Worm (Caenorhabditis elegans) whole organism, L3 larva: ENCODE data around the gene C06B3.1.

Source experiments
- R02D3.7 ChIP-seq: fragments of 150-350 bp; optimal IDR thresholded peaks from 2 replicates; lab custom pipeline; 2014; ENCODE audit warnings: missing biosample characterization, missing genetic modification characterization
- aly-2 ChIP-seq: fragments of 150-350 bp; optimal IDR thresholded peaks from 2 replicates; lab custom pipeline; 2014; ENCODE audit warnings: missing biosample characterization, missing genetic modification characterization
- ama-1 ChIP-seq: fragments of 150-350 bp; optimal IDR thresholded peaks from 2 replicates; lab custom pipeline; 2018
- ceh-16 ChIP-seq: sonication (generic microtip); optimal IDR thresholded peaks from 2 replicates; lab custom pipeline; 2017; ENCODE audit warnings: missing biosample characterization, missing genetic modification characterization
- ceh-28 ChIP-seq: fragments of 150-350 bp; optimal IDR thresholded peaks from 2 replicates; lab custom pipeline; 2014; ENCODE audit warnings: missing biosample characterization, missing genetic modification reagents, missing genetic modification characterization
- ceh-82 ChIP-seq: fragments of 150-350 bp; optimal IDR thresholded peaks from 2 replicates; lab custom pipeline; 2014; ENCODE audit warnings: missing biosample characterization, missing genetic modification characterization
- ceh-9 ChIP-seq: sonication (generic microtip); optimal IDR thresholded peaks from 2 replicates; lab custom pipeline; 2018; ENCODE audit warnings: missing biosample characterization, missing genetic modification characterization
- daf-12 ChIP-seq: fragments of 150-350 bp; optimal IDR thresholded peaks from 2 replicates; lab custom pipeline; 2014; ENCODE audit warnings: missing biosample characterization, missing genetic modification reagents, missing genetic modification characterization
- egl-27 ChIP-seq: sonication (generic microtip); optimal IDR thresholded peaks from 4 replicates; lab custom pipeline; 2017; ENCODE audit warnings: missing biosample characterization, missing genetic modification reagents, missing genetic modification characterization
- egl-5 ChIP-seq: fragments of 150-350 bp; optimal IDR thresholded peaks from 2 replicates; lab custom pipeline; 2017; ENCODE audit warnings: missing biosample characterization, missing genetic modification reagents, missing genetic modification characterization, inconsistent platforms
- elt-1 ChIP-seq: fragments of 150-350 bp; optimal IDR thresholded peaks from 2 replicates; lab custom pipeline; 2014; ENCODE audit warnings: missing biosample characterization, missing genetic modification characterization
- elt-2 ChIP-seq: sonication (generic microtip); optimal IDR thresholded peaks from 2 replicates; lab custom pipeline; 2016; ENCODE audit warnings: missing genetic modification reagents, mild to moderate bottlenecking, missing genetic modification characterization, missing compliant biosample characterization
- elt-3 ChIP-seq, 3 experiments: fragments of 150-350 bp in 1 of 3; sonication (generic microtip) in 2 of 3; optimal IDR thresholded peaks; 2 replicates in 2 of 3; 4 replicates in 1 of 3; lab custom pipeline; 2014 to 2017; ENCODE audit warnings: missing biosample characterization in 3 of 3, missing genetic modification characterization in 3 of 3
- eor-1 ChIP-seq, 2 experiments: fragments of 150-350 bp; optimal IDR thresholded peaks; 2 replicates each; lab custom pipeline; 2014 to 2018; ENCODE audit warnings: missing biosample characterization in 2 of 2, missing genetic modification characterization in 2 of 2
- fkh-10 ChIP-seq: sonication (generic microtip); optimal IDR thresholded peaks from 2 replicates; lab custom pipeline; 2017; ENCODE audit warnings: missing biosample characterization, missing genetic modification reagents, missing genetic modification characterization
- fkh-2 ChIP-seq: fragments of 150-350 bp; optimal IDR thresholded peaks from 2 replicates; lab custom pipeline; 2014; ENCODE audit warnings: missing biosample characterization, missing genetic modification reagents, missing genetic modification characterization
- fos-1 ChIP-seq: fragments of 150-350 bp; optimal IDR thresholded peaks from 2 replicates; lab custom pipeline; 2014; ENCODE audit warnings: missing biosample characterization, missing genetic modification characterization
- hmg-11 ChIP-seq: sonication (generic microtip); optimal IDR thresholded peaks from 2 replicates; lab custom pipeline; 2016; ENCODE audit warnings: missing genetic modification characterization, missing compliant biosample characterization
- jun-1 ChIP-seq: fragments of 150-350 bp; optimal IDR thresholded peaks from 2 replicates; lab custom pipeline; 2014; ENCODE audit warnings: missing biosample characterization, missing genetic modification reagents, missing genetic modification characterization
- lin-15B ChIP-seq: fragments of 150-350 bp; optimal IDR thresholded peaks from 2 replicates; lab custom pipeline; 2014; ENCODE audit warnings: missing biosample characterization, missing genetic modification characterization
- lin-39 ChIP-seq: fragments of 150-350 bp; optimal IDR thresholded peaks from 2 replicates; lab custom pipeline; 2018; ENCODE audit warnings: missing biosample characterization, missing genetic modification reagents, missing genetic modification characterization
- lsy-12 ChIP-seq: sonication (generic microtip); optimal IDR thresholded peaks from 2 replicates; lab custom pipeline; 2016; ENCODE audit warnings: mild to moderate bottlenecking, missing genetic modification characterization, missing compliant biosample characterization
- mdl-1 ChIP-seq: fragments of 150-350 bp; optimal IDR thresholded peaks from 2 replicates; lab custom pipeline; 2014; ENCODE audit warnings: missing biosample characterization, missing genetic modification characterization
- mml-1 ChIP-seq: fragments of 150-350 bp; sonication (generic microtip); optimal IDR thresholded peaks from 3 replicates; lab custom pipeline; 2014; ENCODE audit warnings: missing biosample characterization, missing genetic modification characterization
- nfya-1 ChIP-seq: sonication (generic microtip); optimal IDR thresholded peaks from 2 replicates; lab custom pipeline; 2017; ENCODE audit warnings: missing genetic modification characterization, mild to moderate bottlenecking, missing compliant biosample characterization, antibody characterized with exemption, moderate library complexity; ENCODE audit not compliant: insufficient read depth
- nhr-11 ChIP-seq: fragments of 150-350 bp; optimal IDR thresholded peaks from 2 replicates; lab custom pipeline; 2014; ENCODE audit warnings: missing biosample characterization, missing genetic modification characterization
- nhr-12 ChIP-seq: fragments of 150-350 bp; optimal IDR thresholded peaks from 2 replicates; lab custom pipeline; 2014; ENCODE audit warnings: missing biosample characterization, missing genetic modification characterization
- nhr-23 ChIP-seq: fragments of 150-350 bp; optimal IDR thresholded peaks from 2 replicates; lab custom pipeline; 2014; ENCODE audit warnings: missing biosample characterization, missing genetic modification reagents, missing genetic modification characterization
- nhr-25 ChIP-seq: sonication (generic microtip); optimal IDR thresholded peaks from 2 replicates; lab custom pipeline; 2017; ENCODE audit warnings: missing biosample characterization, missing genetic modification characterization
- nhr-28 ChIP-seq: fragments of 150-350 bp; optimal IDR thresholded peaks from 2 replicates; lab custom pipeline; 2014; ENCODE audit warnings: missing biosample characterization, missing genetic modification characterization
- nhr-43 ChIP-seq: sonication (generic microtip); optimal IDR thresholded peaks from 2 replicates; lab custom pipeline; 2016; ENCODE audit warnings: mild to moderate bottlenecking, missing genetic modification characterization, missing compliant biosample characterization; ENCODE audit not compliant: poor library complexity, severe bottlenecking
- nhr-67 ChIP-seq: fragments of 150-350 bp; optimal IDR thresholded peaks from 2 replicates; lab custom pipeline; 2014; ENCODE audit warnings: missing biosample characterization, missing genetic modification characterization
- nhr-76 ChIP-seq: fragments of 150-350 bp; sonication (generic microtip); optimal IDR thresholded peaks from 5 replicates; lab custom pipeline; 2014; ENCODE audit warnings: missing biosample characterization, missing genetic modification characterization
- nhr-77 ChIP-seq: fragments of 150-350 bp; optimal IDR thresholded peaks from 2 replicates; lab custom pipeline; 2014; ENCODE audit warnings: missing biosample characterization, missing genetic modification characterization
- pha-4 ChIP-seq: fragments of 150-350 bp; optimal IDR thresholded peaks from 2 replicates; lab custom pipeline; 2014; ENCODE audit warnings: missing biosample characterization, missing genetic modification reagents, missing genetic modification characterization
- pqm-1 ChIP-seq: fragments of 150-350 bp; optimal IDR thresholded peaks from 2 replicates; lab custom pipeline; 2017; ENCODE audit warnings: missing biosample characterization, missing genetic modification characterization, inconsistent platforms
- sea-2 ChIP-seq: fragments of 150-350 bp; sonication (generic microtip); optimal IDR thresholded peaks from 4 replicates; lab custom pipeline; 2014; ENCODE audit warnings: missing biosample characterization, missing genetic modification reagents, missing genetic modification characterization
- snpc-4 ChIP-seq: fragments of 150-350 bp; optimal IDR thresholded peaks from 2 replicates; lab custom pipeline; 2014; ENCODE audit warnings: missing biosample characterization, missing genetic modification characterization
- tbx-2 ChIP-seq: sonication (generic microtip); optimal IDR thresholded peaks from 2 replicates; lab custom pipeline; 2016; ENCODE audit warnings: mild to moderate bottlenecking, missing genetic modification characterization, missing compliant biosample characterization
- unc-39 ChIP-seq: sonication (generic microtip); optimal IDR thresholded peaks from 4 replicates; lab custom pipeline; 2017; ENCODE audit warnings: missing biosample characterization, missing genetic modification characterization
- unc-62 ChIP-seq: fragments of 150-350 bp; sonication (generic microtip); optimal IDR thresholded peaks from 4 replicates; lab custom pipeline; 2014; ENCODE audit warnings: missing biosample characterization, missing genetic modification reagents, missing genetic modification characterization
- ztf-11 ChIP-seq: fragments of 150-350 bp; optimal IDR thresholded peaks from 2 replicates; lab custom pipeline; 2014; ENCODE audit warnings: missing biosample characterization, missing genetic modification characterization
- ztf-4 ChIP-seq: fragments of 150-350 bp; optimal IDR thresholded peaks from 2 replicates; lab custom pipeline; 2014; ENCODE audit warnings: missing biosample characterization, missing genetic modification characterization

The C06B3.1 gene

DNA sequence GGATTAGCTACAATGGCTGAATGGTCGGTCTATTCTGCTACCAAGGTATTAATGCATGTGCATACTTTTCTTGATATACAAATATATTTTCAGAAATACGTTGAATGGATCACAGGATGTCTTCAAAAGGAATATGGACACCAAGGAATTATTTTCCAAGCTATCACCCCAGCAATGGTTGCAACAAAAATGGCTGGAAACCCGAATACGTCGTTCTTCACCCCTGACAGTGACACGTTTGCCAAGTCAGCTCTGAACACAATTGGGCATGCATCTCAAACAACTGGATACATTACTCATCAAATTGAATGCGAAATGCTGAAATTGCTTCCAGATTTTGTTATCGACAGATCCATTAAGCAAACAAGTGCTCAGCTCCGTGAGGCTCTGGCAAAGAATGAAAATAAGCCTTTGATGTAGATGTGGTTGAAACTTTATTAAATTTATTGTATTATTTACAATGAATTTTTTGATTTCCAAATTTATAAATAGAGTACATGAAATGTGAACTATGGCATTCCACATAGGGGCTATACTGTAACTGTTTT, 5.0 kb downstream of the C06B3.1 start:
- TF ChIP-seq egl-27 = no peak
- no peak for TF ChIP-seq hmg-11 (tag; lab: Kevin White, UChicago)
- peak; percentile 72 for TF ChIP-seq jun-1 (tag; lab: Kevin White, UChicago)
- no peak for TF ChIP-seq unc-39 (tag; lab: Kevin White, UChicago)
- peak; percentile 3 for TF ChIP-seq pha-4 (tag; lab: Kevin White, UChicago)
- TF ChIP-seq unc-62 = no peak
- TF ChIP-seq nhr-43 (tag; lab: Kevin White, UChicago) = peak; percentile 78
- TF ChIP-seq lsy-12 (tag; lab: Kevin White, UChicago) = peak; percentile 27
- TF ChIP-seq nhr-25 (tag; lab: Kevin White, UChicago) = peak; percentile 0
- no peak for TF ChIP-seq nhr-76
- peak; percentile 98 for TF ChIP-seq ama-1 (lab: Kevin White, UChicago)
- peak; percentile 42 for TF ChIP-seq elt-2 (tag; lab: Kevin White, UChicago)

DNA sequence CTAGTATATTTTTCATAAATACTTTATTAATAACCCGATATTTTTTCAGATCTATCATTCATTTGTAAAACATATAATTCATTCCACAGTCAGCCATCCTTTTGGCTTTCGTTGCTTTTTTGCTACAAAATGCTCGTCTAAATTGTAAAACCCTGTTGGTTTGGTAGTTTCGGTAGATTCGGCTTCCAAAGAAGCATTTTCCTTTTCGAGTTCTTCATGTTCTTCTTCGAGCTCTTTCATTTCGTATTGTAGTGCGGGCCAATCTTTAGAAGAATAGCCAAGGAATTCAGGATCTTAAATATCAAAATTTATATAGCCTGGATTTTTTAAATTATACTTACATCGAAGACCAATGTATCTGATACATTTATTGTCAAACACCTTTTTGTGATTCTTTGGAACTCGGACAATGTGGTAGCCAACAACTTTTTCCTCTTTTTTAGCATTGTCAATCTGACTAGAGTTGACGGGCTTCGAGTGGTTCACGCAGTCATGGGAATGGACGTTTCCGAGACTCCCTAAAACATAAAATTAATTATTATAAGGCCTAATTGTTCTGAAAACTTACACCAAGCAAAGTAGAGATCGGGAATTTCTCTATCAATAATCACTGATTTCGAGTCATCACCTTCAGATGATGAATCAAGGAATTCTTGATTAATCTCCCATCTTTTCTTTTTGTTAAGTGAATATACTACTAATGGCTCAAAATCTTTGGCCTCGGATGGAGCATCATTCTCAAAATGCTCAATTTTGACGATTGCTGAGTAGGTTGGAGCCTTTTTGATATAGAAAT, 5.7 kb downstream of the C06B3.1 start:
- TF ChIP-seq jun-1 (tag; lab: Kevin White, UChicago) (no peak), nfya-1 (tag; lab: Kevin White, UChicago) (peak; percentile 12), unc-39 (tag; lab: Kevin White, UChicago) (no peak), ztf-4 (tag; lab: Kevin White, UChicago) (peak; percentile 24), sea-2 (GFP tag; lab: Kevin White, UChicago) (no peak), ama-1 (lab: Kevin White, UChicago) (peak; percentile 87), nhr-43 (tag; lab: Kevin White, UChicago) (peak; percentile 65)
- TF ChIP-seq, all 47 proteins: peak for 4

DNA sequence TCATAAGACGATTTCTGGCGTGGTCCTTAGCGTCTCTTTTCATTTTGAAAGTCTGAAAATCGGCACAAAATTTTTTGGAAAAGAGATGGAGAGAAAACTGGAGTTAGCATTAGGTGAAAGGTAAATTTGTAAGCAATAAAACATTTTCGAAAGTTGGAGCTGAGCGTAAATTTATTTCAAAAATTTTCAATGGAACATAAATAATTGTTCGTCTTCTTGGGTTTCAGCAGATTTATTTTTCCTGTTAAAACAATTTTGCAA, 6.3 kb downstream of the C06B3.1 start, which contains the start of gene C06B3.6:
Gene C06B3.6 (minus strand): TSS at position 52 of the 261 bp plus-strand sequence.
- TF ChIP-seq ztf-4 (tag; lab: Kevin White, UChicago) (no peak), nhr-28 (tag; lab: Kevin White, UChicago) (no peak), ceh-9 (no peak)

DNA sequence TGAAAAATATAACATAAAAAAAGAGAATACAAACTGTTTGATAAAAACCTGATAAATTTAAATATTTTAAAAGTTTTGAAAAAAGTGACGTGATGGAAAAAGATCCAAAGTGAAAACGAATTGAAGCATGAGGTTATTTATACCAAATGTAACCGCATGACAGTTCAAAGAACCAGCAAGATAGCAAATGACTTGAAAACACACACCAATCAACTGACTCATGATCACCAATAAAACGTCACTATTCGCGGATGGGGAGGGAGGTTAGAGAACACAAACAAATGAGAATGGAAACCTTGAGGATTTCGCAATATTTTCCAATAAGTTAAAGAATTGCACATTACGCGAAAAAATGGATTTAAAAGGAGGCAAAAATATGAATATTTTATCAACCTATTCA, 6.8 kb downstream of the C06B3.1 start, which contains the start of gene C06B3.7:
Gene C06B3.7 (plus strand): TSS at position 287 of the 400 bp plus-strand sequence.
- TF ChIP-seq nhr-23 (peak; percentile 86), ztf-4 (tag; lab: Kevin White, UChicago) (no peak), unc-62 (no peak), R02D3.7 (tag; lab: Kevin White, UChicago) (no peak), mdl-1 (tag; lab: Kevin White, UChicago) (peak; percentile 75), nhr-77 (tag; lab: Kevin White, UChicago) (no peak), unc-39 (tag; lab: Kevin White, UChicago) (no peak), ztf-11 (tag; lab: Kevin White, UChicago) (no peak), pha-4 (tag; lab: Kevin White, UChicago) (peak; percentile 94), nhr-11 (tag; lab: Kevin White, UChicago) (peak; percentile 27), snpc-4 (tag; lab: Kevin White, UChicago) (no peak), egl-5 (tag; lab: Kevin White, UChicago) (peak; percentile 99), tbx-2 (tag; lab: Kevin White, UChicago) (no peak), hmg-11 (tag; lab: Kevin White, UChicago) (no peak), elt-2 (tag; lab: Kevin White, UChicago) (peak; percentile 92), jun-1 (tag; lab: Kevin White, UChicago) (peak; percentile 92), fkh-10 (no peak), ama-1 (lab: Kevin White, UChicago) (no peak), nhr-67 (tag; lab: Kevin White, UChicago) (no peak), pqm-1 (peak; percentile 95), lin-39 (peak; percentile 92), nhr-43 (tag; lab: Kevin White, UChicago) (peak; percentile 79), elt-1 (tag; lab: Kevin White, UChicago) (no peak), aly-2 (tag; lab: Kevin White, UChicago) (no peak), ceh-82 (no peak), fos-1 (tag; lab: Kevin White, UChicago) (no peak), egl-27 (no peak), elt-3 (tag; optimal IDR thresholded peaks at IDR 0.05; lab: Kevin White, UChicago) (peak in 1 of 3 experiments; percentile 23), nhr-12 (tag; lab: Kevin White, UChicago) (no peak), nfya-1 (tag; lab: Kevin White, UChicago) (peak; percentile 90), nhr-76 (no peak), mml-1 (tag; lab: Kevin White, UChicago) (no peak), nhr-25 (tag; lab: Kevin White, UChicago) (peak; percentile 52), lin-15B (peak; percentile 27), sea-2 (GFP tag; lab: Kevin White, UChicago) (no peak), fkh-2 (no peak), daf-12 (tag; lab: Kevin White, UChicago) (no peak), eor-1 (tag; optimal IDR thresholded peaks at IDR 0.05; lab: Kevin White, UChicago) (no peak), ceh-16 (tag; lab: Kevin White, UChicago) (no peak), ceh-28 (tag; lab: Kevin White, UChicago) (peak; percentile 58)
